Fruit fly (Drosophila melanogaster): Measurements from ENCODE around the gene cv.
A peak's percentile ranks its signal among the peaks of the same experiment; 100 is the strongest.

The cv gene

dm6 chrX:5705899-5706312 is 16.1 kb downstream of the cv start (continued):
- no peak for TF ChIP-seq pita (GFP tag; optimal IDR thresholded peaks at IDR 0.05)
- TF ChIP-seq zfh1 (GFP tag; IDR thresholded peaks at IDR 0.05) = peak; percentile 91
- TF ChIP-seq CG4282 (GFP tag; optimal IDR thresholded peaks at IDR 0.05) = no peak
- TF ChIP-seq CG2120 (GFP tag; optimal IDR thresholded peaks at IDR 0.05) = peak; percentile 87
- TF ChIP-seq CG13123 (GFP tag; optimal IDR thresholded peaks at IDR 0.05) = no peak
- TF ChIP-seq CG3407 (GFP tag; optimal IDR thresholded peaks at IDR 0.05) = peak; percentile 56
- peak; percentile 11 for TF ChIP-seq NC2β (GFP tag; optimal IDR thresholded peaks at IDR 0.05)
- TF ChIP-seq Xbp1 (GFP tag; optimal IDR thresholded peaks at IDR 0.05) = peak; percentile 76
- TF ChIP-seq CG16815 (GFP tag; optimal IDR thresholded peaks at IDR 0.05) = peak; percentile 42
- peak; percentile 39; the same call in 1 of the 2 replicates for TF ChIP-seq bowl (GFP tag; IDR thresholded peaks at IDR 0.05)
- TF ChIP-seq lab (GFP tag; optimal IDR thresholded peaks at IDR 0.05) = peak; percentile 95
- no peak for TF ChIP-seq CG17912 (GFP tag; optimal IDR thresholded peaks at IDR 0.05)
- TF ChIP-seq sens (GFP tag) = peak; percentile 93
- peak; percentile 53 for TF ChIP-seq Side (GFP tag; optimal IDR thresholded peaks at IDR 0.05)
- peak; percentile 42; the same call in 1 of the 2 replicates for TF ChIP-seq sens-2 (GFP tag; IDR thresholded peaks at IDR 0.05)
- no peak for TF ChIP-seq mld (GFP tag; IDR thresholded peaks at IDR 0.05; ENCODE audit: partially characterized antibody)
- TF ChIP-seq peb (GFP tag; IDR thresholded peaks at IDR 0.05) = peak; percentile 82
- TF ChIP-seq CG34422 (GFP tag; IDR thresholded peaks at IDR 0.05) = peak; percentile 92
- TF ChIP-seq chinmo (GFP tag; IDR thresholded peaks at IDR 0.05; ENCODE audit: partially characterized antibody) = 0 out of 4 replicates have a peak, but pooled peaks have one; percentile 22
- peak; percentile 79 for TF ChIP-seq Asciz (GFP tag; optimal IDR thresholded peaks at IDR 0.05)
- peak; percentile 57 for TF ChIP-seq sqz (GFP tag; optimal IDR thresholded peaks at IDR 0.05)
- peak; percentile 73 for TF ChIP-seq kah (GFP tag; optimal IDR thresholded peaks at IDR 0.05)
- peak; percentile 27 for TF ChIP-seq CHES-1-like (GFP tag; optimal IDR thresholded peaks at IDR 0.05)
- peak; percentile 44 for TF ChIP-seq CG1529 (GFP tag; optimal IDR thresholded peaks at IDR 0.05)
- TF ChIP-seq NC2α (GFP tag; optimal IDR thresholded peaks at IDR 0.05) = no peak
- TF ChIP-seq ATbp (GFP tag; optimal IDR thresholded peaks at IDR 0.05) = peak; percentile 85
- peak; percentile 84 for TF ChIP-seq Ets65A (GFP tag)
- TF ChIP-seq CG18764 (GFP tag; optimal IDR thresholded peaks at IDR 0.05) = peak; percentile 58
- TF ChIP-seq CG11247 (GFP tag; IDR thresholded peaks at IDR 0.05) = peak; percentile 92
- peak; percentile 84 for TF ChIP-seq Xrp1 (GFP tag; IDR thresholded peaks at IDR 0.05)
- no peak for TF ChIP-seq Tbp (GFP tag; optimal IDR thresholded peaks at IDR 0.05)
- TF ChIP-seq cas (GFP tag; IDR thresholded peaks at IDR 0.05) = peak; percentile 84
- TF ChIP-seq Hmx (GFP tag; optimal IDR thresholded peaks at IDR 0.05) = peak; percentile 41
- TF ChIP-seq CG12659 (GFP tag; optimal IDR thresholded peaks at IDR 0.05) = peak; percentile 79
- TF ChIP-seq CG14667 (GFP tag; IDR thresholded peaks at IDR 0.05) = peak; percentile 77
- TF ChIP-seq H2.0 (GFP tag; IDR thresholded peaks at IDR 0.05) = peak; percentile 80
- TF ChIP-seq CG10321 (GFP tag; IDR thresholded peaks at IDR 0.05) = peak; percentile 42; the same call in 1 of the 2 replicates
- TF ChIP-seq corto (GFP tag; optimal IDR thresholded peaks at IDR 0.05) = no peak
- TF ChIP-seq HLH4C (GFP tag; IDR thresholded peaks at IDR 0.05; ENCODE audit: partially characterized antibody) = no peak
- TF ChIP-seq CG7372 (GFP tag; IDR thresholded peaks at IDR 0.05) = peak; percentile 95
- no peak for TF ChIP-seq CG2199 (GFP tag; IDR thresholded peaks at IDR 0.05)
- peak; percentile 95 for TF ChIP-seq CG14441 (GFP tag; IDR thresholded peaks at IDR 0.05)
- peak; percentile 79 for TF ChIP-seq CG13424 (tag; optimal IDR thresholded peaks at IDR 0.05)
- TF ChIP-seq seq (GFP tag; IDR thresholded peaks at IDR 0.05) = peak; percentile 79
- TF ChIP-seq jigr1 (GFP tag; IDR thresholded peaks at IDR 0.05) = peak; percentile 57; the same call in 1 of the 3 replicates
- TF ChIP-seq row (GFP tag; IDR thresholded peaks at IDR 0.05) = peak; percentile 90
- TF ChIP-seq CG15601 (tag; optimal IDR thresholded peaks at IDR 0.05) = no peak
- TF ChIP-seq vfl (GFP tag; optimal IDR thresholded peaks at IDR 0.05) = peak; percentile 28
- peak; percentile 86 for TF ChIP-seq Fer3 (tag; optimal IDR thresholded peaks at IDR 0.05)
- peak; percentile 82 for TF ChIP-seq phol (tag; optimal IDR thresholded peaks at IDR 0.05)
- peak; percentile 83 for TF ChIP-seq CG2889 (GFP tag; IDR thresholded peaks at IDR 0.05)
- peak; percentile 85 for TF ChIP-seq Rx (GFP tag; IDR thresholded peaks at IDR 0.05)
